Fruit fly (Drosophila melanogaster): ENCODE data around the gene Act5C.

Gene Act5C

dm6 chrX:5901628-5902213 lies 1.1 kb downstream of the Act5C start (continued):
- no peak for TF ChIP-seq jigr1 (GFP tag; IDR thresholded peaks at IDR 0.05)
- TF ChIP-seq Dad (GFP tag; optimal IDR thresholded peaks at IDR 0.05): no peak
- peak; percentile 18 for TF ChIP-seq CG12391 (tag; optimal IDR thresholded peaks at IDR 0.05)
- peak; percentile 63 for TF ChIP-seq Hmr (GFP tag; optimal IDR thresholded peaks at IDR 0.05)
- no peak for TF ChIP-seq ind (GFP tag; optimal IDR thresholded peaks at IDR 0.05)
- TF ChIP-seq Ravus (GFP tag; IDR thresholded peaks at IDR 0.05): no peak
- TF ChIP-seq CG15479 (GFP tag; optimal IDR thresholded peaks at IDR 0.05): peak; percentile 48
- peak in 1 of 3 experiments; percentile 4 for TF ChIP-seq Stat92E (GFP tag; optimal IDR thresholded peaks at IDR 0.05)
- peak; percentile 2 for TF ChIP-seq CG3407 (GFP tag; optimal IDR thresholded peaks at IDR 0.05)
- TF ChIP-seq CG6689 (GFP tag; IDR thresholded peaks at IDR 0.05): no peak
- TF ChIP-seq Nf-YB (GFP tag; optimal IDR thresholded peaks at IDR 0.05): peak; percentile 4
- TF ChIP-seq CG11247 (GFP tag; IDR thresholded peaks at IDR 0.05): peak; percentile 38
- TF ChIP-seq CG9609 (GFP tag; optimal IDR thresholded peaks at IDR 0.05): peak; percentile 26
- TF ChIP-seq B-H1 (GFP tag; IDR thresholded peaks at IDR 0.05): no peak; the same call in 2 of the 3 replicates
- TF ChIP-seq CG33557 (GFP tag; optimal IDR thresholded peaks at IDR 0.05): peak; percentile 1
- TF ChIP-seq CG12744 (GFP tag; optimal IDR thresholded peaks at IDR 0.05): no peak
- peak; percentile 12 for TF ChIP-seq CG2120 (GFP tag; optimal IDR thresholded peaks at IDR 0.05)
- TF ChIP-seq CG2875 (GFP tag; optimal IDR thresholded peaks at IDR 0.05): peak; percentile 51
- no peak for TF ChIP-seq CG14710 (tag; optimal IDR thresholded peaks at IDR 0.05)
- TF ChIP-seq Xrp1 (GFP tag; IDR thresholded peaks at IDR 0.05): peak; percentile 34; the same call in 1 of the 2 replicates
- no peak; the same call in 1 of the 2 replicates for TF ChIP-seq lmd (GFP tag; IDR thresholded peaks at IDR 0.05)
- TF ChIP-seq Opbp (GFP tag; IDR thresholded peaks at IDR 0.05; ENCODE audit: partially characterized antibody): peak; percentile 40; the same call in 2 of the 3 replicates
- TF ChIP-seq CG14667 (GFP tag; IDR thresholded peaks at IDR 0.05): no peak
- TF ChIP-seq Aef1 (GFP tag; IDR thresholded peaks at IDR 0.05): no peak
- TF ChIP-seq MESR4 (GFP tag; optimal IDR thresholded peaks at IDR 0.05): no peak
- TF ChIP-seq Lhr (GFP tag; optimal IDR thresholded peaks at IDR 0.05): no peak
- peak; percentile 29 for TF ChIP-seq nerfin-1 (tag; optimal IDR thresholded peaks at IDR 0.05)
- no peak for TF ChIP-seq ro (GFP tag; IDR thresholded peaks at IDR 0.05)
- TF ChIP-seq NK7.1 (GFP tag; optimal IDR thresholded peaks at IDR 0.05): no peak
- TF ChIP-seq CG6791 (GFP tag; IDR thresholded peaks at IDR 0.05; ENCODE audit: partially characterized antibody): 0 out of 3 replicates have a peak, but pooled peaks have one; percentile 19
- no peak for TF ChIP-seq ham (GFP tag; IDR thresholded peaks at IDR 0.05)
- TF ChIP-seq Abd-B (GFP tag; optimal IDR thresholded peaks at IDR 0.05): no peak
- peak; percentile 36 for TF ChIP-seq CG9727 (GFP tag; optimal IDR thresholded peaks at IDR 0.05)
- no peak for TF ChIP-seq E2f1 (GFP tag; IDR thresholded peaks at IDR 0.05)
- TF ChIP-seq CG5180 (GFP tag; optimal IDR thresholded peaks at IDR 0.05): no peak
- TF ChIP-seq HHEX (GFP tag; optimal IDR thresholded peaks at IDR 0.05): no peak
- TF ChIP-seq dimm (GFP tag; IDR thresholded peaks at IDR 0.05): no peak
- TF ChIP-seq CG10959 (GFP tag; IDR thresholded peaks at IDR 0.05): no peak; the same call in 1 of the 2 replicates
- peak; percentile 64 for TF ChIP-seq CG9932 (GFP tag; IDR thresholded peaks at IDR 0.05)
- TF ChIP-seq CG3847 (GFP tag; IDR thresholded peaks at IDR 0.05): peak; percentile 31
- no peak for TF ChIP-seq CG4730 (GFP tag; IDR thresholded peaks at IDR 0.05)
- no peak for TF ChIP-seq emc (GFP tag; optimal IDR thresholded peaks at IDR 0.05)
- TF ChIP-seq CG7372 (GFP tag; IDR thresholded peaks at IDR 0.05): no peak
- TF ChIP-seq Optix (GFP tag; IDR thresholded peaks at IDR 0.05): no peak
- no peak for TF ChIP-seq crol (GFP tag; IDR thresholded peaks at IDR 0.05)
- peak; percentile 65 for TF ChIP-seq Trl (optimal IDR thresholded peaks at IDR 0.05)
- TF ChIP-seq Trl (GFP tag; optimal IDR thresholded peaks at IDR 0.05): peak; percentile 29
- no peak for TF ChIP-seq slp2 (GFP tag; optimal IDR thresholded peaks at IDR 0.05)
- TF ChIP-seq odd (GFP tag; optimal IDR thresholded peaks at IDR 0.05): no peak
- TF ChIP-seq Tbp (GFP tag; optimal IDR thresholded peaks at IDR 0.05): no peak
- no peak for TF ChIP-seq Doc2 (GFP tag; IDR thresholded peaks at IDR 0.05)

Measured in whole organism, embryonic.